Fruit fly (Drosophila melanogaster): Measurements from ENCODE around the gene CG7568.

Gene CG7568

dm6 chr3R:29556003-29556467 is 44.6 kb downstream of the CG7568 start, which contains the start of gene Dr (continued):
- TF ChIP-seq CG10669 (GFP tag; optimal IDR thresholded peaks at IDR 0.05) (no peak), Eip78C (GFP tag) (peak; percentile 64), fd85E (GFP tag; optimal IDR thresholded peaks at IDR 0.05) (peak; percentile 2), CG6854 (GFP tag; optimal IDR thresholded peaks at IDR 0.05) (peak; percentile 7), Gug (GFP tag; IDR thresholded peaks at IDR 0.05) (no peak), esn (GFP tag; optimal IDR thresholded peaks at IDR 0.05) (peak; percentile 8), fkh (GFP tag; optimal IDR thresholded peaks at IDR 0.05) (peak; percentile 58), Met (GFP tag; optimal IDR thresholded peaks at IDR 0.05) (peak; percentile 4), CG9139 (GFP tag; optimal IDR thresholded peaks at IDR 0.05) (no peak), Sox102F (GFP tag; optimal IDR thresholded peaks at IDR 0.05) (peak; percentile 20), CG11902 (GFP tag; optimal IDR thresholded peaks at IDR 0.05) (no peak), spab (GFP tag; optimal IDR thresholded peaks at IDR 0.05) (no peak), CG3032 (tag; optimal IDR thresholded peaks at IDR 0.05) (no peak), cyc (GFP tag; optimal IDR thresholded peaks at IDR 0.05) (no peak), Lpt (GFP tag; optimal IDR thresholded peaks at IDR 0.05) (no peak), achi (GFP tag; optimal IDR thresholded peaks at IDR 0.05) (no peak), pdm3 (GFP tag; optimal IDR thresholded peaks at IDR 0.05) (no peak), fd59A (GFP tag; optimal IDR thresholded peaks at IDR 0.05) (peak; percentile 4), CG31627 (GFP tag; optimal IDR thresholded peaks at IDR 0.05) (no peak), CG6163 (GFP tag; IDR thresholded peaks at IDR 0.05) (peak; percentile 73), Ets96B (tag; optimal IDR thresholded peaks at IDR 0.05) (no peak), lz (GFP tag; optimal IDR thresholded peaks at IDR 0.05) (no peak), eg (GFP tag; IDR thresholded peaks at IDR 0.05) (0 out of 3 replicates have a peak, but pooled peaks have one; percentile 42), CG8632 (GFP tag; optimal IDR thresholded peaks at IDR 0.05) (peak; percentile 0), svp (GFP tag) (peak; percentile 84), net (GFP tag; optimal IDR thresholded peaks at IDR 0.05) (peak; percentile 4), ss (GFP tag; optimal IDR thresholded peaks at IDR 0.05) (peak; percentile 21 to 38), Hr39 (GFP tag; optimal IDR thresholded peaks at IDR 0.05) (no peak), Sox15 (GFP tag; optimal IDR thresholded peaks at IDR 0.05) (no peak), Eip93F (GFP tag; optimal IDR thresholded peaks at IDR 0.05) (no peak), CG6808 (GFP tag; optimal IDR thresholded peaks at IDR 0.05) (no peak), Hr4 (GFP tag; optimal IDR thresholded peaks at IDR 0.05) (no peak), CG16779 (tag; optimal IDR thresholded peaks at IDR 0.05) (no peak), CG8119 (GFP tag; IDR thresholded peaks at IDR 0.05) (no peak), CG34406 (GFP tag; optimal IDR thresholded peaks at IDR 0.05) (no peak), CG8319 (GFP tag; optimal IDR thresholded peaks at IDR 0.05) (no peak)

- TF ChIP-seq CG3032 (tag; optimal IDR thresholded peaks at IDR 0.05) = no peak
- TF ChIP-seq Hr4 (GFP tag; optimal IDR thresholded peaks at IDR 0.05) = no peak
- TF ChIP-seq vri (GFP tag; optimal IDR thresholded peaks at IDR 0.05) = no peak
- TF ChIP-seq CG7368 (GFP tag; optimal IDR thresholded peaks at IDR 0.05) = no peak
- peak; percentile 17 for TF ChIP-seq fkh (GFP tag; optimal IDR thresholded peaks at IDR 0.05)
Observed at dm6 chr3R:29552830-29553583, 47.7 kb downstream of the CG7568 start.

dm6 chr3R:29550735-29551134 is 49.9 kb downstream of the CG7568 start:
- TF ChIP-seq Lpt (GFP tag; optimal IDR thresholded peaks at IDR 0.05) (no peak), lz (GFP tag; optimal IDR thresholded peaks at IDR 0.05) (no peak), Eip78C (GFP tag) (no peak), Eip75B (GFP tag; optimal IDR thresholded peaks at IDR 0.05) (no peak), acj6 (GFP tag; optimal IDR thresholded peaks at IDR 0.05) (no peak), Blimp-1 (GFP tag; optimal IDR thresholded peaks at IDR 0.05) (no peak), Smox (GFP tag; optimal IDR thresholded peaks at IDR 0.05) (no peak), Hr38 (GFP tag; optimal IDR thresholded peaks at IDR 0.05) (no peak), CG31627 (GFP tag; optimal IDR thresholded peaks at IDR 0.05) (no peak), CG1621 (tag; optimal IDR thresholded peaks at IDR 0.05) (no peak), CG16779 (tag; optimal IDR thresholded peaks at IDR 0.05) (no peak), spab (GFP tag; optimal IDR thresholded peaks at IDR 0.05) (no peak), CG11902 (GFP tag; optimal IDR thresholded peaks at IDR 0.05) (no peak), fd85E (GFP tag; optimal IDR thresholded peaks at IDR 0.05) (no peak), CG11294 (GFP tag; IDR thresholded peaks at IDR 0.05) (no peak), CG32006 (GFP tag; optimal IDR thresholded peaks at IDR 0.05) (no peak), topi (GFP tag; optimal IDR thresholded peaks at IDR 0.05) (no peak)

Measured in whole organism, prepupa.